Worm (Caenorhabditis elegans) whole organism, L4 larva: ENCODE measurements around the gene ZK470.6.

Experiments used
- Y5F2A.4 ChIP-seq: fragments of 200-800 bp; sonication (Bioruptor generic); optimal IDR thresholded peaks from 2 replicates; lab custom pipeline; 2018; ENCODE audit warnings: mild to moderate bottlenecking, missing genetic modification characterization, missing compliant biosample characterization
- ama-1 ChIP-seq: fragments of 150-350 bp; optimal IDR thresholded peaks from 2 replicates; lab custom pipeline; 2014; ENCODE audit warnings: inconsistent platforms, mixed read lengths
- cey-2 ChIP-seq: sonication (generic microtip); optimal IDR thresholded peaks from 3 replicates; lab custom pipeline; 2017; ENCODE audit warnings: missing genetic modification characterization, mild to moderate bottlenecking, missing compliant biosample characterization, antibody characterized with exemption, borderline replicate concordance; ENCODE audit not compliant: insufficient read depth
- dpl-1 ChIP-seq: fragments of 150-350 bp; optimal IDR thresholded peaks from 2 replicates; lab custom pipeline; 2014; ENCODE audit warnings: missing biosample characterization, missing genetic modification reagents, missing genetic modification characterization
- egl-27 ChIP-seq: sonication (generic microtip); optimal IDR thresholded peaks from 3 replicates; lab custom pipeline; 2017; ENCODE audit warnings: missing biosample characterization, missing genetic modification reagents, missing genetic modification characterization
- hlh-30 ChIP-seq: sonication (generic microtip); optimal IDR thresholded peaks from 2 replicates; lab custom pipeline; 2017; ENCODE audit warnings: antibody characterized with exemption, mild to moderate bottlenecking, missing genetic modification characterization, missing compliant biosample characterization; ENCODE audit not compliant: insufficient read depth
- lin-13 ChIP-seq: fragments of 150-350 bp; optimal IDR thresholded peaks from 2 replicates; lab custom pipeline; 2014; ENCODE audit warnings: missing biosample characterization, missing genetic modification reagents, missing genetic modification characterization
- lir-3 ChIP-seq: sonication (generic microtip); optimal IDR thresholded peaks from 2 replicates; lab custom pipeline; 2016; ENCODE audit warnings: mild to moderate bottlenecking, missing genetic modification characterization, missing compliant biosample characterization
- nhr-102 ChIP-seq: sonication (generic microtip); optimal IDR thresholded peaks from 2 replicates; lab custom pipeline; 2016; ENCODE audit warnings: mild to moderate bottlenecking, missing genetic modification characterization, moderate library complexity, missing compliant biosample characterization
- nhr-48 ChIP-seq: sonication (generic microtip); optimal IDR thresholded peaks from 2 replicates; lab custom pipeline; 2016; ENCODE audit warnings: mild to moderate bottlenecking, missing genetic modification characterization, missing compliant biosample characterization
- tra-1 ChIP-seq: fragments of 200-800 bp; sonication (Bioruptor generic); IDR thresholded peaks from 2 replicates; pipeline ENCODE4 v1.3.6; 2022; ENCODE audit warnings: missing genetic modification reagents, missing genetic modification characterization, missing compliant biosample characterization
- unc-62 ChIP-seq, 3 experiments: fragments of 150-350 bp in 1 of 3; sonication (generic microtip); optimal IDR thresholded peaks in 2 of 3; peaks in 1 of 3; 1 replicate in 1 of 3; 2 replicates in 2 of 3; lab custom pipeline; 2014 to 2017; ENCODE audit warnings: missing biosample characterization in 3 of 3, missing genetic modification characterization in 3 of 3, missing genetic modification reagents in 3 of 3, missing genotype in 1 of 3
- zip-2 ChIP-seq: fragments of 150-350 bp; optimal IDR thresholded peaks from 2 replicates; lab custom pipeline; 2014; ENCODE audit warnings: missing biosample characterization, missing genetic modification characterization
- ztf-11 ChIP-seq: fragments of 150-350 bp; optimal IDR thresholded peaks from 2 replicates; lab custom pipeline; 2014; ENCODE audit warnings: missing biosample characterization, missing genetic modification characterization

- TF ChIP-seq ztf-11, result no peak
- TF ChIP-seq zip-2 (tag; lab: Kevin White, UChicago), result peak; percentile 11
- no peak for TF ChIP-seq lin-13
- no peak for TF ChIP-seq ama-1 (lab: Kevin White, UChicago)
- TF ChIP-seq dpl-1 (GFP tag; lab: Kevin White, UChicago), result no peak
- no peak for TF ChIP-seq hlh-30 (tag; lab: Kevin White, UChicago)
- TF ChIP-seq tra-1 (GFP tag; lab: Robert Waterston, UW), result no peak
- no peak for TF ChIP-seq Y5F2A.4 (GFP tag; lab: Kevin White, UChicago)
- no peak for TF ChIP-seq unc-62 (GFP tag; optimal IDR thresholded peaks at IDR 0.05 in 1 of 2; lab: Kevin White, UChicago)
- TF ChIP-seq unc-62 (tag; optimal IDR thresholded peaks at IDR 0.05; lab: Kevin White, UChicago), result no peak
- TF ChIP-seq egl-27 (tag; lab: Kevin White, UChicago), result no peak
- TF ChIP-seq nhr-102, result peak; percentile 34
- TF ChIP-seq nhr-48, result no peak
- TF ChIP-seq lir-3 (tag; lab: Kevin White, UChicago), result no peak
- TF ChIP-seq cey-2 (tag; lab: Kevin White, UChicago), result no peak
Measured at ce11 chrX:4148449-4149031, 28.8 kb downstream of the ZK470.6 start.
